Worm (Caenorhabditis elegans) whole organism, L2 larva: ENCODE data around the gene C03B1.7.
A peak's percentile ranks its signal among the peaks of the same experiment; 100 is the strongest.

Source experiments
- Y55F3AM.14 ChIP-seq: fragments of 200-800 bp; sonication (Bioruptor generic); optimal IDR thresholded peaks from 2 replicates; lab custom pipeline; 2018; ENCODE audit warnings: mild to moderate bottlenecking, missing genetic modification characterization, missing compliant biosample characterization
- ZK546.5 ChIP-seq: sonication (generic microtip); optimal IDR thresholded peaks from 2 replicates; lab custom pipeline; 2017; ENCODE audit warnings: missing biosample characterization, missing genetic modification characterization
- alr-1 ChIP-seq: fragments of 150-350 bp; optimal IDR thresholded peaks from 2 replicates; lab custom pipeline; 2014; ENCODE audit warnings: missing biosample characterization, missing genetic modification characterization
- aly-2 ChIP-seq: fragments of 150-350 bp; optimal IDR thresholded peaks from 2 replicates; lab custom pipeline; 2014; ENCODE audit warnings: missing biosample characterization, missing genetic modification characterization
- ama-1 ChIP-seq: fragments of 150-350 bp; optimal IDR thresholded peaks from 2 replicates; lab custom pipeline; 2018; ENCODE audit warnings: inconsistent platforms
- blmp-1 ChIP-seq: sonication (generic microtip); optimal IDR thresholded peaks from 2 replicates; lab custom pipeline; 2017; ENCODE audit warnings: missing genetic modification characterization, mild to moderate bottlenecking, missing compliant biosample characterization, antibody characterized with exemption, moderate library complexity; ENCODE audit not compliant: insufficient read depth
- ceh-82 ChIP-seq: fragments of 150-350 bp; optimal IDR thresholded peaks from 2 replicates; lab custom pipeline; 2014; ENCODE audit warnings: missing biosample characterization, missing genetic modification characterization
- crh-2 ChIP-seq: sonication (generic microtip); optimal IDR thresholded peaks from 2 replicates; lab custom pipeline; 2017; ENCODE audit warnings: missing biosample characterization, missing genetic modification characterization
- egl-27 ChIP-seq: sonication (generic microtip); optimal IDR thresholded peaks from 3 replicates; lab custom pipeline; 2017; ENCODE audit warnings: missing biosample characterization, missing genetic modification reagents, missing genetic modification characterization
- elt-1 ChIP-seq: fragments of 150-350 bp; optimal IDR thresholded peaks from 2 replicates; lab custom pipeline; 2014; ENCODE audit warnings: missing biosample characterization, missing genetic modification characterization
- elt-3 ChIP-seq: sonication (generic microtip); optimal IDR thresholded peaks from 2 replicates; lab custom pipeline; 2017; ENCODE audit warnings: missing biosample characterization, missing genetic modification characterization
- fos-1 ChIP-seq: fragments of 150-350 bp; optimal IDR thresholded peaks from 2 replicates; lab custom pipeline; 2014; ENCODE audit warnings: missing biosample characterization, missing genetic modification characterization
- gmeb-1 ChIP-seq: fragments of 150-350 bp; optimal IDR thresholded peaks from 2 replicates; lab custom pipeline; 2014; ENCODE audit warnings: missing biosample characterization, missing genetic modification characterization
- lin-13 ChIP-seq: fragments of 150-350 bp; optimal IDR thresholded peaks from 2 replicates; lab custom pipeline; 2014; ENCODE audit warnings: missing biosample characterization, missing genetic modification reagents, missing genetic modification characterization
- lin-39 ChIP-seq: fragments of 150-350 bp; optimal IDR thresholded peaks from 2 replicates; lab custom pipeline; 2014; ENCODE audit warnings: missing biosample characterization, missing genetic modification reagents, missing genetic modification characterization
- lsy-2 ChIP-seq, 2 experiments: fragments of 150-350 bp in 1 of 2; sonication (generic microtip) in 1 of 2; optimal IDR thresholded peaks; 2 replicates each; lab custom pipeline; 2014 to 2017; ENCODE audit warnings: missing biosample characterization in 2 of 2, missing genetic modification characterization in 2 of 2
- mab-5 ChIP-seq: fragments of 150-350 bp; optimal IDR thresholded peaks from 2 replicates; lab custom pipeline; 2014; ENCODE audit warnings: missing biosample characterization, missing genetic modification characterization
- nhr-11 ChIP-seq: fragments of 150-350 bp; optimal IDR thresholded peaks from 2 replicates; lab custom pipeline; 2014; ENCODE audit warnings: missing biosample characterization, missing genetic modification characterization
- nhr-12 ChIP-seq: fragments of 150-350 bp; optimal IDR thresholded peaks from 2 replicates; lab custom pipeline; 2014; ENCODE audit warnings: missing biosample characterization, missing genetic modification characterization
- nhr-129 ChIP-seq: fragments of 150-350 bp; optimal IDR thresholded peaks from 2 replicates; lab custom pipeline; 2014; ENCODE audit warnings: missing biosample characterization, missing genetic modification characterization
- nhr-21 ChIP-seq: fragments of 150-350 bp; optimal IDR thresholded peaks from 2 replicates; lab custom pipeline; 2014; ENCODE audit warnings: missing biosample characterization, missing genetic modification characterization
- nhr-23 ChIP-seq: fragments of 150-350 bp; optimal IDR thresholded peaks from 2 replicates; lab custom pipeline; 2014; ENCODE audit warnings: missing biosample characterization, missing genetic modification reagents, missing genetic modification characterization
- nhr-237 ChIP-seq: fragments of 150-350 bp; optimal IDR thresholded peaks from 2 replicates; lab custom pipeline; 2014; ENCODE audit warnings: missing biosample characterization, missing genetic modification characterization
- nhr-25 ChIP-seq: fragments of 150-350 bp; sonication (generic microtip); optimal IDR thresholded peaks from 3 replicates; lab custom pipeline; 2014; ENCODE audit warnings: missing biosample characterization, missing genetic modification characterization
- nhr-6 ChIP-seq: fragments of 150-350 bp; optimal IDR thresholded peaks from 2 replicates; lab custom pipeline; 2014; ENCODE audit warnings: missing biosample characterization, missing genetic modification characterization
- nhr-77 ChIP-seq: fragments of 150-350 bp; optimal IDR thresholded peaks from 2 replicates; lab custom pipeline; 2014; ENCODE audit warnings: missing biosample characterization, missing genetic modification characterization
- peb-1 ChIP-seq: fragments of 150-350 bp; optimal IDR thresholded peaks from 2 replicates; lab custom pipeline; 2014; ENCODE audit warnings: missing biosample characterization, missing genetic modification characterization
- sem-4 ChIP-seq: fragments of 150-350 bp; optimal IDR thresholded peaks from 2 replicates; lab custom pipeline; 2014; ENCODE audit warnings: missing biosample characterization, missing genetic modification reagents, missing genetic modification characterization
- skn-1 ChIP-seq: sonication (generic microtip); optimal IDR thresholded peaks from 2 replicates; lab custom pipeline; 2017; ENCODE audit warnings: missing biosample characterization, missing genetic modification characterization
- sma-3 ChIP-seq: sonication (generic microtip); optimal IDR thresholded peaks from 2 replicates; lab custom pipeline; 2016; ENCODE audit warnings: missing genetic modification reagents, missing genetic modification characterization, missing compliant biosample characterization
- sma-9 ChIP-seq, 2 experiments: fragments of 150-350 bp in 1 of 2; sonication (generic microtip) in 1 of 2; optimal IDR thresholded peaks; 2 replicates each; lab custom pipeline; 2014 to 2016; ENCODE audit warnings: missing genetic modification characterization in 2 of 2, mild to moderate bottlenecking in 1 of 2, missing biosample characterization in 1 of 2, missing compliant biosample characterization in 1 of 2, missing genetic modification reagents in 1 of 2, moderate library complexity in 1 of 2
- unc-39 ChIP-seq: fragments of 150-350 bp; optimal IDR thresholded peaks from 2 replicates; lab custom pipeline; 2014; ENCODE audit warnings: missing biosample characterization, missing genetic modification characterization
- unc-55 ChIP-seq: fragments of 150-350 bp; sonication (generic microtip); optimal IDR thresholded peaks from 3 replicates; lab custom pipeline; 2014; ENCODE audit warnings: missing biosample characterization, missing genetic modification reagents, missing genetic modification characterization
- zag-1 ChIP-seq: fragments of 150-350 bp; optimal IDR thresholded peaks from 2 replicates; lab custom pipeline; 2014; ENCODE audit warnings: missing biosample characterization, missing genetic modification characterization
- ztf-1 ChIP-seq: fragments of 200-800 bp; sonication (Bioruptor generic); conservative IDR thresholded peaks from 2 replicates; pipeline ENCODE4 v1.3.6; 2022; ENCODE audit warnings: missing genetic modification characterization, missing compliant biosample characterization
- ztf-11 ChIP-seq: sonication (generic microtip); optimal IDR thresholded peaks from 2 replicates; lab custom pipeline; 2017; ENCODE audit warnings: missing biosample characterization, missing genetic modification characterization

The C03B1.7 gene

ce11 chrX:6334602-6335001 is 7.0 kb upstream of the C03B1.7 start:
- no peak for TF ChIP-seq fos-1 (tag; lab: Kevin White, UChicago)
- 0 out of 2 replicates have a peak, but pooled peaks have one; percentile 76 for TF ChIP-seq ztf-1 (GFP tag; lab: Robert Waterston, UW)

ce11 chrX:6337338-6337737 is 4.3 kb upstream of the C03B1.7 start:
- TF ChIP-seq nhr-129 (tag; lab: Kevin White, UChicago), result no peak
- TF ChIP-seq blmp-1 (tag; lab: Kevin White, UChicago), result no peak
- TF ChIP-seq ztf-11 (tag; lab: Kevin White, UChicago), result no peak
- no peak for TF ChIP-seq nhr-25 (tag; lab: Kevin White, UChicago)
- no peak for TF ChIP-seq gmeb-1
- no peak for TF ChIP-seq alr-1 (tag; lab: Kevin White, UChicago)
- no peak for TF ChIP-seq Y55F3AM.14 (GFP tag; lab: Kevin White, UChicago)

- no peak for TF ChIP-seq Y55F3AM.14 (GFP tag; lab: Kevin White, UChicago)
- TF ChIP-seq sma-9 (GFP tag; optimal IDR thresholded peaks at IDR 0.05; lab: Kevin White, UChicago), result no peak
- no peak for TF ChIP-seq sma-9 (tag; optimal IDR thresholded peaks at IDR 0.05; lab: Kevin White, UChicago)
- TF ChIP-seq skn-1 (tag; lab: Kevin White, UChicago), result no peak
- TF ChIP-seq nhr-6 (tag; lab: Kevin White, UChicago), result no peak
- TF ChIP-seq nhr-77 (tag; lab: Kevin White, UChicago), result no peak
- TF ChIP-seq ztf-11 (tag; lab: Kevin White, UChicago), result no peak
- no peak for TF ChIP-seq lsy-2 (tag; optimal IDR thresholded peaks at IDR 0.05; lab: Kevin White, UChicago)
- TF ChIP-seq nhr-21 (tag; lab: Kevin White, UChicago), result no peak
- no peak for TF ChIP-seq elt-3
- no peak for TF ChIP-seq peb-1 (tag; lab: Kevin White, UChicago)
- no peak for TF ChIP-seq zag-1
Observed at ce11 chrX:6337951-6338350, 3.7 kb upstream of the C03B1.7 start, which contains the start of gene C03B1.13. Gene C03B1.13 (minus strand): TSS chrX:6338051.

- TF ChIP-seq gmeb-1 (peak; percentile 22), sma-9 (GFP tag; optimal IDR thresholded peaks at IDR 0.05; lab: Kevin White, UChicago) (peak; percentile 65), sma-9 (tag; optimal IDR thresholded peaks at IDR 0.05; lab: Kevin White, UChicago) (no peak), sem-4 (tag; lab: Kevin White, UChicago) (no peak), peb-1 (tag; lab: Kevin White, UChicago) (no peak), egl-27 (tag; lab: Kevin White, UChicago) (peak; percentile 24), unc-39 (no peak), ceh-82 (no peak), sma-3 (peak; percentile 15), crh-2 (tag; lab: Kevin White, UChicago) (peak; percentile 54), fos-1 (tag; lab: Kevin White, UChicago) (peak; percentile 90), nhr-237 (tag; lab: Kevin White, UChicago) (no peak)
Observed at ce11 chrX:6338446-6338845, 3.2 kb upstream of the C03B1.7 start.

- TF ChIP-seq sma-9 (GFP tag; optimal IDR thresholded peaks at IDR 0.05; lab: Kevin White, UChicago) (no peak), sma-9 (tag; optimal IDR thresholded peaks at IDR 0.05; lab: Kevin White, UChicago) (no peak), unc-39 (no peak), peb-1 (tag; lab: Kevin White, UChicago) (no peak), ztf-1 (GFP tag; lab: Robert Waterston, UW) (no peak), alr-1 (tag; lab: Kevin White, UChicago) (no peak), egl-27 (tag; lab: Kevin White, UChicago) (no peak), lin-13 (no peak), aly-2 (tag; lab: Kevin White, UChicago) (no peak), ama-1 (lab: Kevin White, UChicago) (no peak), nhr-23 (tag; lab: Kevin White, UChicago) (no peak), sma-3 (no peak), nhr-11 (tag; lab: Kevin White, UChicago) (no peak)
Observed at ce11 chrX:6345785-6346184, 4.2 kb downstream of the C03B1.7 start.

- TF ChIP-seq ZK546.5 (tag; lab: Kevin White, UChicago) (no peak), sem-4 (tag; lab: Kevin White, UChicago) (no peak), unc-55 (no peak), blmp-1 (tag; lab: Kevin White, UChicago) (no peak), ztf-1 (GFP tag; lab: Robert Waterston, UW) (no peak), nhr-12 (tag; lab: Kevin White, UChicago) (no peak), nhr-11 (tag; lab: Kevin White, UChicago) (no peak), sma-9 (GFP tag; optimal IDR thresholded peaks at IDR 0.05; lab: Kevin White, UChicago) (no peak), sma-9 (tag; optimal IDR thresholded peaks at IDR 0.05; lab: Kevin White, UChicago) (no peak), lin-39 (no peak), nhr-129 (tag; lab: Kevin White, UChicago) (no peak), mab-5 (tag; lab: Kevin White, UChicago) (no peak), elt-1 (tag; lab: Kevin White, UChicago) (no peak), nhr-21 (tag; lab: Kevin White, UChicago) (no peak)
- TF ChIP-seq, all 48 proteins: peak for 0
Observed at ce11 chrX:6347013-6347412, 5.4 kb downstream of the C03B1.7 start, which contains the start of gene C03B1.9. Gene C03B1.9 (minus strand): TSS chrX:6347113.
